Worm (Caenorhabditis elegans): Measurements from ENCODE around the gene ugt-4.
A peak's percentile ranks its signal among the peaks of the same experiment; 100 is the strongest.

The ugt-4 gene

DNA sequence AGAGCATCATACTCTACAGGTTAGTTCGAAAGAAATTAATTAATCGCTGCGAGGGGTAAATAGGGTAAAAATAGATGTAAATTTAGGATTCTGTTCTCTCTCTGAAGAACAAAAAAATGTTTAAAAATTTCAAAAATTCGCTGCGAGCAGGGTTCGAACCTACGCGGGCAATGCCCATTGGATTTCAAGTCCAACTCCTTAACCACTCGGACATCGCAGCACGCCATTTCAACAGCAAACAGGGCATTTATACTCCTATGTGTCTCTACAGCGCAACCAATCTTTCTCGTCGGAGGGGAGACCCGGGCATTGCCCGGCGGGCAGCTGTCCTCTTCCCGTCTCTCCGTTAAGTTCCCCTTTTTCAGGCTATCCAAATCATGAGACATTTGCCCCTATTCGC lies 14.9 kb downstream of the ugt-4 start (continued):
- TF ChIP-seq let-526 (GFP tag; IDR thresholded peaks at IDR 0.05) (peak; percentile 60; the same call in 1 of the 2 replicates), snpc-1.3 (tag; optimal IDR thresholded peaks at IDR 0.05; ENCODE audit: insufficient read depth) (peak; percentile 69), aptf-2 (GFP tag; conservative IDR thresholded peaks at IDR 0.05) (peak; percentile 64; the same call in 1 of the 2 replicates), F37B4.10 (GFP tag; IDR thresholded peaks at IDR 0.05) (0 out of 2 replicates have a peak, but pooled peaks have one; percentile 45), C17E4.6 (GFP tag; IDR thresholded peaks at IDR 0.05) (0 out of 2 replicates have a peak, but pooled peaks have one; percentile 21), egl-18 (GFP tag; IDR thresholded peaks at IDR 0.05) (no peak), ceh-79 (tag; optimal IDR thresholded peaks at IDR 0.05) (peak; percentile 69), ztf-6 (GFP tag; IDR thresholded peaks at IDR 0.05) (0 out of 2 replicates have a peak, but pooled peaks have one; percentile 53), him-1 (tag; optimal IDR thresholded peaks at IDR 0.05) (peak; percentile 76), ccch-3 (GFP tag; optimal IDR thresholded peaks at IDR 0.05) (no peak), D2030.7 (GFP tag; IDR thresholded peaks at IDR 0.05) (peak; percentile 68), pha-4 (tag; optimal IDR thresholded peaks at IDR 0.05) (no peak), ceh-100 (GFP tag; IDR thresholded peaks at IDR 0.05) (no peak), hlh-12 (tag; optimal IDR thresholded peaks at IDR 0.05) (peak; percentile 4), Y53F4B.3 (GFP tag; IDR thresholded peaks at IDR 0.05) (no peak), die-1 (tag; optimal IDR thresholded peaks at IDR 0.05) (peak; percentile 89), sea-2 (GFP tag; IDR thresholded peaks at IDR 0.05) (0 out of 2 replicates have a peak, but pooled peaks have one; percentile 45), unc-130 (GFP tag; optimal IDR thresholded peaks at IDR 0.05) (peak; percentile 17), ZK185.1 (tag; optimal IDR thresholded peaks at IDR 0.05; ENCODE audit: poor library complexity, severe bottlenecking) (peak; percentile 69), Y79H2A.3 (GFP tag; conservative IDR thresholded peaks at IDR 0.05) (peak; percentile 84), tbp1 (GFP tag; optimal IDR thresholded peaks at IDR 0.05) (peak; percentile 99), dpff-1 (tag; optimal IDR thresholded peaks at IDR 0.05) (no peak), F22D6.2 (tag; optimal IDR thresholded peaks at IDR 0.05) (no peak), repo-1 (tag; optimal IDR thresholded peaks at IDR 0.05) (peak; percentile 15), nhr-80 (tag; optimal IDR thresholded peaks at IDR 0.05) (no peak), ceh-91 (GFP tag; IDR thresholded peaks at IDR 0.05) (peak; percentile 31; the same call in 1 of the 2 replicates), hmg-1.2 (GFP tag; IDR thresholded peaks at IDR 0.05) (peak; percentile 76), Y67H2A.10 (GFP tag; conservative IDR thresholded peaks at IDR 0.05) (no peak), ztf-22 (GFP tag; optimal IDR thresholded peaks at IDR 0.05) (peak; percentile 21), nhr-179 (tag; optimal IDR thresholded peaks at IDR 0.05) (no peak), chd-7 (tag; optimal IDR thresholded peaks at IDR 0.05) (peak; percentile 83), ama-1 (optimal IDR thresholded peaks at IDR 0.05) (no peak), ama-1 (GFP tag; optimal IDR thresholded peaks at IDR 0.05) (peak in 1 of 2 experiments; percentile 76), bed-1 (GFP tag; IDR thresholded peaks at IDR 0.05) (no peak), nfyb-1 (GFP tag; IDR thresholded peaks at IDR 0.05) (peak; percentile 75), snpc-1.1 (tag; optimal IDR thresholded peaks at IDR 0.05; ENCODE audit: insufficient read depth) (peak; percentile 2), egrh-3 (GFP tag; IDR thresholded peaks at IDR 0.05) (0 out of 2 replicates have a peak, but pooled peaks have one; percentile 45), somi-1 (GFP tag; optimal IDR thresholded peaks at IDR 0.05) (peak; percentile 65), let-607 (tag; optimal IDR thresholded peaks at IDR 0.05) (peak; percentile 8 to 22), B0019.2 (GFP tag; conservative IDR thresholded peaks at IDR 0.05) (no peak), mcd-1 (GFP tag; IDR thresholded peaks at IDR 0.05) (peak; percentile 72), B0035.1 (tag; optimal IDR thresholded peaks at IDR 0.05) (no peak), F33H1.4 (GFP tag; IDR thresholded peaks at IDR 0.05) (no peak; the same call in 1 of the 2 replicates), ceh-58 (GFP tag; IDR thresholded peaks at IDR 0.05) (peak; percentile 83; the same call in 1 of the 2 replicates), mel-28 (tag; optimal IDR thresholded peaks at IDR 0.05; ENCODE audit: borderline replicate concordance) (peak; percentile 17), rec-8 (tag; optimal IDR thresholded peaks at IDR 0.05) (peak; percentile 75 to 84), gei-17 (GFP tag; optimal IDR thresholded peaks at IDR 0.05) (peak; percentile 13), nfya-2 (GFP tag; IDR thresholded peaks at IDR 0.05) (no peak)
